Worm (Caenorhabditis elegans): ENCODE measurements around the gene vwa-8.
A peak's percentile ranks its signal among the peaks of the same experiment; 100 is the strongest.

Gene vwa-8

DNA sequence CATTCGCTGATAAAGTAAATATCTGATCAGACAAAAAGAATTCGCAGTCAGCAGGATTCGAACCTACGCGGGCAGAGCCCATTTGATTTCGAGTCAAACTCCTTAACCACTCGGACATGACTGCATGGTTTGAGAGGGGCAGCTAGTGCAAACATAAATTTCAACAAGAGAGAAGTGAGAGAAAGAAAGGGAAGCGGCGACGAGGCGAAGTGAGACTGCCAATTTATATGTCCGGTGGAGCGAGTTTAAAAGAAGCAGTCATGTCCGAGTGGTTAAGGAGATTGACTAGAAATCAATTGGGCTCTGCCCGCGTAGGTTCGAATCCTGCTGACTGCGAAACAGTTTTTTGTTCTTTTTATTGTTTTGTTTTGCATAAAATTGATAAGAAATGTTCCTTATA is 55.1 kb downstream of the vwa-8 start (continued):
- TF ChIP-seq dve-1 (tag; optimal IDR thresholded peaks at IDR 0.05) (peak; percentile 96), odd-2 (tag; optimal IDR thresholded peaks at IDR 0.05) (peak; percentile 46), unc-3 (GFP tag; conservative IDR thresholded peaks at IDR 0.05) (peak; percentile 91), unc-3 (tag; optimal IDR thresholded peaks at IDR 0.05) (peak; percentile 70), rnt-1 (tag; optimal IDR thresholded peaks at IDR 0.05) (peak; percentile 88), madf-2 (tag; optimal IDR thresholded peaks at IDR 0.05) (peak; percentile 93), fkh-10 (GFP tag; optimal IDR thresholded peaks at IDR 0.05) (peak; percentile 28), tbx-7 (tag; optimal IDR thresholded peaks at IDR 0.05) (peak; percentile 36), ceh-45 (GFP tag; IDR thresholded peaks at IDR 0.05) (peak; percentile 97), ttx-3 (tag; optimal IDR thresholded peaks at IDR 0.05) (peak; percentile 88), ref-2 (tag; optimal IDR thresholded peaks at IDR 0.05) (peak; percentile 92), nfya-1 (tag; optimal IDR thresholded peaks at IDR 0.05) (peak; percentile 77), pha-2 (tag; optimal IDR thresholded peaks at IDR 0.05) (peak; percentile 87), T23F11.4 (GFP tag; optimal IDR thresholded peaks at IDR 0.05) (peak; percentile 89), ceh-34 (tag; optimal IDR thresholded peaks at IDR 0.05) (peak; percentile 94), mec-3 (tag; optimal IDR thresholded peaks at IDR 0.05; ENCODE audit: borderline replicate concordance) (peak; percentile 30), fkh-6 (tag; optimal IDR thresholded peaks at IDR 0.05) (peak; percentile 86), ceh-6 (GFP tag; optimal IDR thresholded peaks at IDR 0.05) (peak; percentile 88), ceh-19 (GFP tag; optimal IDR thresholded peaks at IDR 0.05) (peak; percentile 94), C38D4.7 (GFP tag; optimal IDR thresholded peaks at IDR 0.05) (peak; percentile 89), pag-3 (tag; optimal IDR thresholded peaks at IDR 0.05; ENCODE audit: borderline replicate concordance) (peak; percentile 67), lim-6 (tag; optimal IDR thresholded peaks at IDR 0.05) (peak; percentile 70), dmd-4 (tag; optimal IDR thresholded peaks at IDR 0.05; ENCODE audit: borderline replicate concordance) (peak; percentile 93), K02D7.2 (tag; optimal IDR thresholded peaks at IDR 0.05) (peak; percentile 60), pat-9 (tag; optimal IDR thresholded peaks at IDR 0.05) (peak; percentile 84), sox-2 (GFP tag; IDR thresholded peaks at IDR 0.05) (peak; percentile 84), ztf-16 (tag; optimal IDR thresholded peaks at IDR 0.05) (peak; percentile 83), elt-4 (tag; optimal IDR thresholded peaks at IDR 0.05) (peak; percentile 42), eyg-1 (tag; optimal IDR thresholded peaks at IDR 0.05) (peak; percentile 81), C08G9.2 (tag; optimal IDR thresholded peaks at IDR 0.05) (peak; percentile 72), ceh-14 (tag; optimal IDR thresholded peaks at IDR 0.05) (peak; percentile 96), ets-4 (tag; optimal IDR thresholded peaks at IDR 0.05) (peak; percentile 74), hlh-6 (tag; optimal IDR thresholded peaks at IDR 0.05) (peak; percentile 96), ceh-2 (tag; optimal IDR thresholded peaks at IDR 0.05) (peak; percentile 91), tbx-2 (tag; optimal IDR thresholded peaks at IDR 0.05) (peak; percentile 88), fax-1 (tag; optimal IDR thresholded peaks at IDR 0.05) (peak; percentile 77), unc-55 (GFP tag; optimal IDR thresholded peaks at IDR 0.05) (peak; percentile 13), ceh-9 (tag; optimal IDR thresholded peaks at IDR 0.05) (peak; percentile 60), syd-9 (tag; optimal IDR thresholded peaks at IDR 0.05) (peak; percentile 93), ceh-31 (tag; optimal IDR thresholded peaks at IDR 0.05) (peak; percentile 90), lin-11 (tag; optimal IDR thresholded peaks at IDR 0.05) (peak; percentile 82), pros-1 (tag; optimal IDR thresholded peaks at IDR 0.05) (peak; percentile 52), ceh-30 (tag; optimal IDR thresholded peaks at IDR 0.05) (peak; percentile 35), ceh-48 (tag; optimal IDR thresholded peaks at IDR 0.05) (peak; percentile 79), gmeb-2 (tag; optimal IDR thresholded peaks at IDR 0.05) (peak; percentile 94), F13H6.1 (tag; optimal IDR thresholded peaks at IDR 0.05) (peak; percentile 88), hlh-30 (tag; optimal IDR thresholded peaks at IDR 0.05; ENCODE audit: insufficient read depth) (peak; percentile 36), nhr-232 (tag; optimal IDR thresholded peaks at IDR 0.05) (peak; percentile 84), ceh-18 (tag; optimal IDR thresholded peaks at IDR 0.05) (peak; percentile 89)

All from whole organism, late embryonic.